Fruit fly (Drosophila melanogaster): Measurements from ENCODE around the gene CG17782.
A peak's percentile ranks its signal among the peaks of the same experiment; 100 is the strongest.

The CG17782 gene

DNA sequence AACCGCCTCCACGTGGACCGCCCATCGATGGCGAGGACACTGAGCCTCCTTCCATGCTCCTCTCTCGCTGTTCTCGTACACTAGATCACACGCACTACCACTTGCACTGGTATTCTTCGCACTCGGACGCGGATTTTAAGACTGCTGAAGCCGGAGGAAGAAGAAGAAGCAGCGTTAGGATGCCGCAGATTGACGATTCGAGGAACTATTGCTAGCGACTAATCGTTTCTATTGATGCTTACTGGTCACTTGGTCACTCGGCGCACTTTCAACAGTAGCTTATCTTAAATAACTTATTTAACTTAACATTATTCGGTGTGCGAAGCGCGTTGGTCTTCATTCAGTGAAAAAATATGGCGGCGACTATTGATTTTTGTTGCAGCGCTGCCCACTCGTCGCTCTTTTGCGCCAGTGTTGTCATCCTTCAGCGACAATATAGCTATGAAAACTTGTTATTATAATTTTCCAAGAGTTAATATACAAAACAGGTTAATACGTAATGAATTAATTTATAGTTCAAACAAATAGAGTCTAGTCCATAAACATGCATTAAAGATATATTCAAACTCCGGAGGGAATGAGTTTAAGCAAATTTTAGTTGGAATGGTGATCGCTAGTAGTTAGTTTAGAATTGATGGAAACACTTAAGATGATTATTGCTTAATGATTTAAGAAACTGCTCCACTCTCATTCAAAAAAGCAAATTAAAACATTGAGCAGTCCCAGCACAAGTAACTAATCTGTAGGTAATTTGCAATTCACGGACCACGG, 24.0 kb downstream of the CG17782 start, which contains the start of the genes CG5746 and CG6454 (continued):
- TF ChIP-seq ara (GFP tag; IDR thresholded peaks at IDR 0.05), result no peak
- TF ChIP-seq CG9609 (GFP tag; optimal IDR thresholded peaks at IDR 0.05), result peak; percentile 73
- peak; percentile 1 for TF ChIP-seq sima (GFP tag; optimal IDR thresholded peaks at IDR 0.05)
- no peak for TF ChIP-seq B-H1 (GFP tag; IDR thresholded peaks at IDR 0.05)
- TF ChIP-seq sug (tag; optimal IDR thresholded peaks at IDR 0.05), result no peak
- peak; percentile 45; the same call in 1 of the 2 replicates for TF ChIP-seq wdn (GFP tag; IDR thresholded peaks at IDR 0.05)
- no peak for TF ChIP-seq bcd (GFP tag; optimal IDR thresholded peaks at IDR 0.05)
- no peak for TF ChIP-seq fd102C (GFP tag; optimal IDR thresholded peaks at IDR 0.05)
- TF ChIP-seq cg (GFP tag; optimal IDR thresholded peaks at IDR 0.05), result no peak
- no peak for TF ChIP-seq peb (GFP tag; IDR thresholded peaks at IDR 0.05)
- TF ChIP-seq D19B (GFP tag; optimal IDR thresholded peaks at IDR 0.05), result no peak
- TF ChIP-seq danr (GFP tag; IDR thresholded peaks at IDR 0.05), result no peak
- no peak for TF ChIP-seq dan (GFP tag; IDR thresholded peaks at IDR 0.05)
- TF ChIP-seq CG14860 (GFP tag; IDR thresholded peaks at IDR 0.05; ENCODE audit: partially characterized antibody), result no peak
- TF ChIP-seq GATAe (GFP tag; conservative IDR thresholded peaks at IDR 0.05), result no peak
- TF ChIP-seq ci (GFP tag; IDR thresholded peaks at IDR 0.05), result no peak
- no peak for TF ChIP-seq nerfin-2 (GFP tag; IDR thresholded peaks at IDR 0.05; ENCODE audit: partially characterized antibody)
- TF ChIP-seq chm (GFP tag; IDR thresholded peaks at IDR 0.05), result no peak
- TF ChIP-seq pfk (GFP tag; optimal IDR thresholded peaks at IDR 0.05), result no peak
- no peak for TF ChIP-seq CG18011 (GFP tag; optimal IDR thresholded peaks at IDR 0.05)
- peak; percentile 95 for TF ChIP-seq CG17385 (GFP tag; optimal IDR thresholded peaks at IDR 0.05)
- peak; percentile 42 for TF ChIP-seq CG11247 (GFP tag; IDR thresholded peaks at IDR 0.05)
- TF ChIP-seq Sry-β (GFP tag; optimal IDR thresholded peaks at IDR 0.05), result peak; percentile 85
- no peak for TF ChIP-seq CG7963 (GFP tag; IDR thresholded peaks at IDR 0.05; ENCODE audit: partially characterized antibody)
- TF ChIP-seq HLH4C (GFP tag; IDR thresholded peaks at IDR 0.05; ENCODE audit: partially characterized antibody), result no peak
- TF ChIP-seq esg (GFP tag; conservative IDR thresholded peaks at IDR 0.05), result no peak
- TF ChIP-seq CG2129 (GFP tag; IDR thresholded peaks at IDR 0.05; ENCODE audit: partially characterized antibody), result no peak
- no peak for TF ChIP-seq Hr78 (GFP tag; optimal IDR thresholded peaks at IDR 0.05)
- TF ChIP-seq her (GFP tag; optimal IDR thresholded peaks at IDR 0.05), result no peak
- peak; percentile 86 for TF ChIP-seq CG14710 (tag; optimal IDR thresholded peaks at IDR 0.05)
- peak; percentile 36 for TF ChIP-seq dm (GFP tag; optimal IDR thresholded peaks at IDR 0.05)
- TF ChIP-seq CG8944 (GFP tag; optimal IDR thresholded peaks at IDR 0.05), result peak; percentile 24
- no peak for TF ChIP-seq pros (GFP tag; optimal IDR thresholded peaks at IDR 0.05)
- peak; percentile 6 for TF ChIP-seq jing (GFP tag; optimal IDR thresholded peaks at IDR 0.05)
- TF ChIP-seq Ada2b (GFP tag; IDR thresholded peaks at IDR 0.05), result no peak
- TF ChIP-seq CG8478 (optimal IDR thresholded peaks at IDR 0.05), result no peak
- TF ChIP-seq CG2678 (tag; optimal IDR thresholded peaks at IDR 0.05), result no peak
- TF ChIP-seq hb (GFP tag; IDR thresholded peaks at IDR 0.05; ENCODE audit: partially characterized antibody), result no peak
- no peak for TF ChIP-seq CG13296 (GFP tag; optimal IDR thresholded peaks at IDR 0.05)
- no peak for TF ChIP-seq ab (GFP tag; optimal IDR thresholded peaks at IDR 0.05)
- peak; percentile 68 for TF ChIP-seq Ets97D (GFP tag; optimal IDR thresholded peaks at IDR 0.05)
- TF ChIP-seq vvl (GFP tag; IDR thresholded peaks at IDR 0.05), result no peak; the same call in 1 of the 2 replicates
- TF ChIP-seq Stat92E (GFP tag; optimal IDR thresholded peaks at IDR 0.05), result no peak
- peak; percentile 46 for TF ChIP-seq CG12104 (GFP tag; optimal IDR thresholded peaks at IDR 0.05)
- no peak; the same call in 1 of the 2 replicates for TF ChIP-seq Rfx (GFP tag; IDR thresholded peaks at IDR 0.05)
- peak; percentile 39 for TF ChIP-seq fd3F (GFP tag; optimal IDR thresholded peaks at IDR 0.05)
- no peak for TF ChIP-seq yki (optimal IDR thresholded peaks at IDR 0.05)
- TF ChIP-seq bsh (GFP tag; optimal IDR thresholded peaks at IDR 0.05), result no peak
- no peak for TF ChIP-seq ewg (GFP tag; optimal IDR thresholded peaks at IDR 0.05)

All from whole organism, embryonic.